Worm (Caenorhabditis elegans): ENCODE results near the gene M163.7.

- peak; percentile 18 for TF ChIP-seq snpc-4 (tag; optimal IDR thresholded peaks at IDR 0.05)
- TF ChIP-seq dsc-1 (tag; optimal IDR thresholded peaks at IDR 0.05), result peak; percentile 84
- peak; percentile 90 for TF ChIP-seq F16B12.6 (tag; optimal IDR thresholded peaks at IDR 0.05)
- TF ChIP-seq skn-1 (tag; optimal IDR thresholded peaks at IDR 0.05), result no peak
- peak; percentile 16 for TF ChIP-seq irx-1 (tag; optimal IDR thresholded peaks at IDR 0.05)
- no peak for TF ChIP-seq pqm-1 (tag; optimal IDR thresholded peaks at IDR 0.05)
- no peak for TF ChIP-seq Y116A8C.19 (tag; optimal IDR thresholded peaks at IDR 0.05; ENCODE audit: borderline replicate concordance)
- TF ChIP-seq lin-14 (GFP tag; optimal IDR thresholded peaks at IDR 0.05), result peak; percentile 49
Observed at ce11 chrX:14513462-14513861, 48.8 kb downstream of the M163.7 start.
